Worm (Caenorhabditis elegans): ENCODE results near the gene ist-1.

ce11 chrX:7085067-7085466 lies 41.4 kb upstream of the ist-1 start, which contains the start of gene Y1B5A.1:
- TF ChIP-seq klf-2 (GFP tag; conservative IDR thresholded peaks at IDR 0.05) (no peak), med-1 (GFP tag; optimal IDR thresholded peaks at IDR 0.05; ENCODE audit: insufficient read depth) (no peak), cog-1 (tag; optimal IDR thresholded peaks at IDR 0.05) (no peak), flt-1 (GFP tag; IDR thresholded peaks at IDR 0.05) (no peak), T22C8.4 (GFP tag; IDR thresholded peaks at IDR 0.05) (no peak), ref-1 (GFP tag; conservative IDR thresholded peaks at IDR 0.05) (no peak), ztf-23 (GFP tag; IDR thresholded peaks at IDR 0.05) (no peak), ztf-29 (GFP tag; IDR thresholded peaks at IDR 0.05) (no peak)
